Worm (Caenorhabditis elegans): ENCODE results near the gene clc-6.

ce11 chrV:11244539-11244938 lies 48.5 kb upstream of the clc-6 start, which contains the start of gene mxl-1:
- no peak for TF ChIP-seq Y116A8C.19 (tag; optimal IDR thresholded peaks at IDR 0.05; ENCODE audit: borderline replicate concordance)
- no peak for TF ChIP-seq lin-14 (GFP tag; optimal IDR thresholded peaks at IDR 0.05)
- no peak for TF ChIP-seq ceh-82 (tag; optimal IDR thresholded peaks at IDR 0.05)
- TF ChIP-seq nhr-11 (tag; optimal IDR thresholded peaks at IDR 0.05): no peak
- TF ChIP-seq ceh-63 (GFP tag; optimal IDR thresholded peaks at IDR 0.05): no peak
- TF ChIP-seq nhr-77 (tag; optimal IDR thresholded peaks at IDR 0.05): no peak
- TF ChIP-seq efl-1 (optimal IDR thresholded peaks at IDR 0.05): no peak
- TF ChIP-seq efl-1 (GFP tag; optimal IDR thresholded peaks at IDR 0.05 in 1 of 2): no peak
- no peak for TF ChIP-seq unc-98 (GFP tag; IDR thresholded peaks at IDR 0.05)
- TF ChIP-seq snpc-4 (tag; optimal IDR thresholded peaks at IDR 0.05): no peak
- no peak for TF ChIP-seq nhr-28 (tag; optimal IDR thresholded peaks at IDR 0.05)

All from whole organism, L1 larva.